Worm (Caenorhabditis elegans) whole organism, dauer: ENCODE results near the gene nspf-2.

Experiments
- unc-62 ChIP-seq: sonication (generic microtip); optimal IDR thresholded peaks from 2 replicates; lab custom pipeline; 2017; ENCODE audit warnings: missing biosample characterization, missing genetic modification reagents, missing genetic modification characterization

The nspf-2 gene

ce11 chrII:2730647-2731046 is 41.9 kb downstream of the nspf-2 start:
- no peak for TF ChIP-seq unc-62 (GFP tag; lab: Kevin White, UChicago)

- TF ChIP-seq unc-62 (GFP tag; lab: Kevin White, UChicago) = no peak
Measured at ce11 chrII:2734266-2734665, 45.5 kb downstream of the nspf-2 start.

DNA sequence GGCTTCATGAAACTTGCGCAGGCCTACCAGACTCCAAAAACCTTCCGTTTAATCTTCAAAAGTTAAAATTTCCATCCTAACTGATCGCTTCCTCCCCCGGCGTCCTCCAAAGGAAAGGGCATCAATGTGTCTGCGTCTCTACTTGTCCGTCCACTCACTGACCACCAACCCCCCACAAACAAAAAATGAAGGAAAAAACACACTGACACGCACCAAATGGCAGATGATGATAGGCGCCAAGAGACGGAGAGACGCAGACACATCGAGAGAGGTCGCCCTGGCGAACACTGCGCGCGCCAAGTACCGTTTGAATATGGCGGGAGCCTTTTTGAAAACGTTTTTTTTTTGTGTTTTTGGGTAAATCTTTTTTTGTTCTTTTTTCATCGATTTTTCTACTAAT is 46.0 kb downstream of the nspf-2 start:
- TF ChIP-seq unc-62 (GFP tag; lab: Kevin White, UChicago) = no peak

DNA sequence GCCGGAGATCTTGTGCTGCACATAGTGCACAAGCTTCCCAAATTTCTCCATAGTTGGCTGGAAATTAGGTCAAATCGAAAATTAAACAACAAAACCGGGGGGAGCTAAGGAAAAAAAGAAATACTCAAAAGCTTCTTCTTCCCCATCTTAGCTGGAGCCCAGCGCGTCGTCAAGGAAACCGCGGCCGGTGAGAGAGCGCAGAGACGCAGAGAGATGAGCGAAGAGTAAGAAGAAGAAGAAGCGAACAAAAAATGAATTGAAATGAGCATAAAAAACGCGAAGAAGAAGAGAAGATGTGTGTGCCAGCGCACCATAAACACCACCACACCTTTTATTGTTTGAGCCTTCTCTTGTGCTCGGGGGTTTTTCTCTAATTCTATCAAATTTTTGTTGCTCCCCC is 46.5 kb downstream of the nspf-2 start, which contains the start of gene wdr-31:
wdr-31 (minus strand) TSS at position 101 of the 400 bp plus-strand sequence.
- TF ChIP-seq unc-62 (GFP tag; lab: Kevin White, UChicago) = no peak

ce11 chrII:2735644-2736043 is 46.9 kb downstream of the nspf-2 start:
- no peak for TF ChIP-seq unc-62 (GFP tag; lab: Kevin White, UChicago)

DNA sequence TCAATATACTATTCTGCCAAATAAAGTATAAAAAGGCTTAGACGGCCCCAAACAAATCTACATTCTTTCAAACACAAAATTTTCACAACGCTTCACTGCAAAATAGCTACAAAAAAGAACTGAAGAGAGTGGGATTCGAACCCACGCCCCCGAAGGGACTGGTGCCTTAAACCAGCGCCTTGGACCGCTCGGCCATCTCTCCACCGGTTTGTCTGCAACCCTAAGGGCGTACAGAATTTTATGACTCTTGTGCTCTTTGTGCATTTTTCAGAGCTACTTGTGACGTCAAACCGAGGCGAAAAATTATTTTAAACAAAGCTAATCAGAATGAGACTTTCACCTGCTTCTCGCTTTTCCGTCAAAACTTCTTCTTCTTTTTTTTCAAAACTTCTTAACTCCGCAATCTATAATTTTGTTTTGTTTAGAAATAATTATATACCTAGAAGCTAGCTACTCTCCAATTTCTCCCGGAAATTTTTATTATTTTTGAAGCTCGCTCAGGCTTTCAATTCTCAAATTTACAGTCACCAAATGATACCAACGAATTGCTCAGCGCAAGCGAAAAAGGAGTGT is 47.5 kb downstream of the nspf-2 start, which contains the start of gene T05A8.8:
T05A8.8 (plus strand) TSS at position 523 of the 573 bp plus-strand sequence.
- no peak for TF ChIP-seq unc-62 (GFP tag; lab: Kevin White, UChicago)

DNA sequence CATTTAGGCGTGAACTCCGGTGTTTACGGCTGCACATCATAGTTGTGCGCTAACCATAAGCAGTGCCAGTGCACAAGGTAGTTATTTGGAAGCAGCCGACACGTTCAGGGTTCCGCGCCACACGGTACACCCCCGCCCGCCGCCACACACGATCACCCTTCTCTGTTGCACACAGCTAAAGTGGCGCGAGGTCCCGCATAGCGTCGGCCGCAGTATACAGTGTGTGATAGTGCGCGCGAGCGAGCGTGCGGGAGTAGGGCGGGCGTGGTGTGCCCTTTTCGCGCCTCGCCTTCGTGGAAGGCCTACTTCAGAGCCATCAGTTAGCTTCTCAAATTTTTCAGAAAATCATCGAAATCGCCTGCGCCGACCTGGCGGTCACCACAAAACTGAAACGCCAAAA is 48.2 kb downstream of the nspf-2 start:
- TF ChIP-seq unc-62 (GFP tag; lab: Kevin White, UChicago) = no peak
